Fruit fly (Drosophila melanogaster): Measurements from ENCODE around the gene deltaCOP.
A peak's percentile ranks its signal among the peaks of the same experiment; 100 is the strongest.

DNA sequence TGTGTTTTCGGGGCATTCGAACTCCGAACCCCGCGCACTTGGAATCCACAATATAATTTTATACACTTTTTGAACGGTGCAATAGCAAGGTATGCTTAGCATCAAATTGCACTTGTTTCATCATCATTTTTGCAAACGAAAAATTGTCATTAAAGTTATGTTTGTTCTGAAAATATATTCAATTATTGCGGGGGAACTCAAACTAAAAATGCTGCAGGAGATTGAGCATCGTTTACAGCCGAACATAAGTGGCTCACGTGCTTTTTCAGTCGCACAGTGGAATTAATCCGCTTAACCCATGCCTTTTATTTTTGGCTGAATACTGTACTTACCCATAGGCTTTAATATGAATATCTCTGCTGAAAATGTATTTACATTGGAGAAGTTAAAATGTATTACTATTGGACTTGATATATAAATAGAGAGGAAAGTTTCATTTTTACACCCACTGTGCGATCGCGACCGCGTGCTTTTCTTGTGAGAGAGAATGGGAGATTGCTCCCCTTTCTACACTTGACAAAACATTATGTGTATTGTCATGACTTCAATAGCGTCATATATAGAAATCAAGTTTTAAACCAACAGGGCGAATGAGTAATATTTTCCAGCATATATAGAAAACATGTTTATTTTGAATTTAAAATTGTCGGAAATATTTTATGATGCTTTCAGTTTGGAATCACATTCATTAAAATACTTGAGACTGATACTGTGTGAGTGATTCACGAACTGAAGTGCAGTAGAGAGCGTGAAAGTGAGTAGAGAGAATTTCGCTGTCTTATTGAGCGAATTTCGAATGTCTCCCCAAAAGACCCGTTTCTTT lies 31.0 kb downstream of the deltaCOP start:
- TF ChIP-seq OdsH (GFP tag; optimal IDR thresholded peaks at IDR 0.05) (peak; percentile 95), Sp1 (GFP tag; optimal IDR thresholded peaks at IDR 0.05) (peak; percentile 95), h (GFP tag; optimal IDR thresholded peaks at IDR 0.05) (peak; percentile 99), psq (GFP tag; optimal IDR thresholded peaks at IDR 0.05) (peak; percentile 92), sv (GFP tag; optimal IDR thresholded peaks at IDR 0.05) (peak; percentile 96), rgr (GFP tag; optimal IDR thresholded peaks at IDR 0.05) (peak; percentile 98), Dfd (GFP tag; optimal IDR thresholded peaks at IDR 0.05) (no peak), Hr78 (GFP tag; optimal IDR thresholded peaks at IDR 0.05) (no peak), Vsx2 (GFP tag; optimal IDR thresholded peaks at IDR 0.05; ENCODE audit: partially characterized antibody) (no peak), GATAd (GFP tag; optimal IDR thresholded peaks at IDR 0.05) (peak; percentile 58), Hr83 (GFP tag; optimal IDR thresholded peaks at IDR 0.05; ENCODE audit: poor library complexity, severe bottlenecking) (peak; percentile 89), Myc (optimal IDR thresholded peaks at IDR 0.05) (no peak), dsf (GFP tag; optimal IDR thresholded peaks at IDR 0.05; ENCODE audit: borderline replicate concordance) (peak; percentile 81), CrebA (GFP tag; optimal IDR thresholded peaks at IDR 0.05; ENCODE audit: borderline replicate concordance) (peak; percentile 86)

Measured in whole organism, wandering third instar larva.